Worm (Caenorhabditis elegans) whole organism, L3 larva: ENCODE data around the gene srz-10.

Experiments used
- R02D3.7 ChIP-seq: fragments of 150-350 bp; optimal IDR thresholded peaks from 2 replicates; lab custom pipeline; 2014; ENCODE audit warnings: missing biosample characterization, missing genetic modification characterization
- aly-2 ChIP-seq: fragments of 150-350 bp; optimal IDR thresholded peaks from 2 replicates; lab custom pipeline; 2014; ENCODE audit warnings: missing biosample characterization, missing genetic modification characterization
- ceh-16 ChIP-seq: sonication (generic microtip); optimal IDR thresholded peaks from 2 replicates; lab custom pipeline; 2017; ENCODE audit warnings: missing biosample characterization, missing genetic modification characterization
- ceh-82 ChIP-seq: fragments of 150-350 bp; optimal IDR thresholded peaks from 2 replicates; lab custom pipeline; 2014; ENCODE audit warnings: missing biosample characterization, missing genetic modification characterization
- ceh-9 ChIP-seq: sonication (generic microtip); optimal IDR thresholded peaks from 2 replicates; lab custom pipeline; 2018; ENCODE audit warnings: missing biosample characterization, missing genetic modification characterization
- elt-1 ChIP-seq: fragments of 150-350 bp; optimal IDR thresholded peaks from 2 replicates; lab custom pipeline; 2014; ENCODE audit warnings: missing biosample characterization, missing genetic modification characterization
- elt-2 ChIP-seq: sonication (generic microtip); optimal IDR thresholded peaks from 2 replicates; lab custom pipeline; 2016; ENCODE audit warnings: missing genetic modification reagents, mild to moderate bottlenecking, missing genetic modification characterization, missing compliant biosample characterization
- eor-1 ChIP-seq, 2 experiments: fragments of 150-350 bp; optimal IDR thresholded peaks; 2 replicates each; lab custom pipeline; 2014 to 2018; ENCODE audit warnings: missing biosample characterization in 2 of 2, missing genetic modification characterization in 2 of 2
- fkh-10 ChIP-seq: sonication (generic microtip); optimal IDR thresholded peaks from 2 replicates; lab custom pipeline; 2017; ENCODE audit warnings: missing biosample characterization, missing genetic modification reagents, missing genetic modification characterization
- fos-1 ChIP-seq: fragments of 150-350 bp; optimal IDR thresholded peaks from 2 replicates; lab custom pipeline; 2014; ENCODE audit warnings: missing biosample characterization, missing genetic modification characterization
- hmg-11 ChIP-seq: sonication (generic microtip); optimal IDR thresholded peaks from 2 replicates; lab custom pipeline; 2016; ENCODE audit warnings: missing genetic modification characterization, missing compliant biosample characterization
- jun-1 ChIP-seq: fragments of 150-350 bp; optimal IDR thresholded peaks from 2 replicates; lab custom pipeline; 2014; ENCODE audit warnings: missing biosample characterization, missing genetic modification reagents, missing genetic modification characterization
- lsy-12 ChIP-seq: sonication (generic microtip); optimal IDR thresholded peaks from 2 replicates; lab custom pipeline; 2016; ENCODE audit warnings: mild to moderate bottlenecking, missing genetic modification characterization, missing compliant biosample characterization
- mml-1 ChIP-seq: fragments of 150-350 bp; sonication (generic microtip); optimal IDR thresholded peaks from 3 replicates; lab custom pipeline; 2014; ENCODE audit warnings: missing biosample characterization, missing genetic modification characterization
- nfya-1 ChIP-seq: sonication (generic microtip); optimal IDR thresholded peaks from 2 replicates; lab custom pipeline; 2017; ENCODE audit warnings: missing genetic modification characterization, mild to moderate bottlenecking, missing compliant biosample characterization, antibody characterized with exemption, moderate library complexity; ENCODE audit not compliant: insufficient read depth
- nhr-23 ChIP-seq: fragments of 150-350 bp; optimal IDR thresholded peaks from 2 replicates; lab custom pipeline; 2014; ENCODE audit warnings: missing biosample characterization, missing genetic modification reagents, missing genetic modification characterization
- pha-4 ChIP-seq: fragments of 150-350 bp; optimal IDR thresholded peaks from 2 replicates; lab custom pipeline; 2014; ENCODE audit warnings: missing biosample characterization, missing genetic modification reagents, missing genetic modification characterization
- skn-1 ChIP-seq: fragments of 150-350 bp; optimal IDR thresholded peaks from 2 replicates; lab custom pipeline; 2014; ENCODE audit warnings: missing biosample characterization, missing genetic modification characterization
- tbx-2 ChIP-seq: sonication (generic microtip); optimal IDR thresholded peaks from 2 replicates; lab custom pipeline; 2016; ENCODE audit warnings: mild to moderate bottlenecking, missing genetic modification characterization, missing compliant biosample characterization
- ztf-11 ChIP-seq: fragments of 150-350 bp; optimal IDR thresholded peaks from 2 replicates; lab custom pipeline; 2014; ENCODE audit warnings: missing biosample characterization, missing genetic modification characterization

Gene srz-10

DNA sequence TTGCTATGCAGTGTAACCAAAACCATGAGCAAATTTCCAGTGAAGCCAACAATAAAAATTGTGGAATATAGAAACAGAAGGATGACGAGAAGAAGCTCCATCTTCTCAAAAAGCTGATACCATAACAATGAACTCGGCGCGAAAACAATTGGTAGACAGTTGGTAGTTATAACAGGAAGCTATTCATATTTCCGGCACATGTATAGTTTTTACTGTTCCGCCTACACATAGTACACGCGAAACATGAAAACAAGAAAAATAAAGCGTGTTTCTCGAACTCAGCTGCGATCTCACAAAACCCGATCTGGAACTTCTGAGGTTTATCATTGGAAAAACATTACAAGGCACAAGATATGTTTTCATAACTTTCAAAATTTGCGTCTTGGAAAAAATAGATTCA lies 49.8 kb downstream of the srz-10 start, which contains the start of gene srsx-37:
TSS of gene srsx-37 (minus strand) at position 101 of the 400 bp plus-strand sequence.
- TF ChIP-seq nhr-23 (tag; lab: Kevin White, UChicago) = no peak
- no peak for TF ChIP-seq fos-1
- no peak for TF ChIP-seq pha-4
- no peak for TF ChIP-seq lsy-12 (tag; lab: Kevin White, UChicago)
- TF ChIP-seq hmg-11 (tag; lab: Kevin White, UChicago) = no peak
- no peak for TF ChIP-seq ceh-16 (tag; lab: Kevin White, UChicago)
- TF ChIP-seq ztf-11 (tag; lab: Kevin White, UChicago) = no peak
- no peak for TF ChIP-seq eor-1 (tag; optimal IDR thresholded peaks at IDR 0.05; lab: Kevin White, UChicago)
- TF ChIP-seq R02D3.7 = no peak
- TF ChIP-seq fkh-10 (GFP tag; lab: Kevin White, UChicago) = no peak
- no peak for TF ChIP-seq jun-1 (tag; lab: Kevin White, UChicago)
- TF ChIP-seq tbx-2 = no peak
- TF ChIP-seq skn-1 (tag; lab: Kevin White, UChicago) = no peak
- TF ChIP-seq elt-2 = no peak
- no peak for TF ChIP-seq elt-1 (tag; lab: Kevin White, UChicago)
- no peak for TF ChIP-seq ceh-9 (tag; lab: Kevin White, UChicago)
- TF ChIP-seq aly-2 (tag; lab: Kevin White, UChicago) = no peak
- TF ChIP-seq mml-1 = no peak
- TF ChIP-seq ceh-82 = no peak
- no peak for TF ChIP-seq nfya-1 (tag; lab: Kevin White, UChicago)
- TF ChIP-seq, all 47 proteins: peak for 0
